Worm (Caenorhabditis elegans) whole organism, early embryonic: ENCODE results near the gene tmem-218.

Experiments
- ama-1 ChIP-seq: fragments of 150-350 bp; optimal IDR thresholded peaks from 2 replicates; lab custom pipeline; 2014
- flt-1 ChIP-seq: fragments of 200-800 bp; sonication (Bioruptor generic); IDR thresholded peaks from 2 replicates; pipeline ENCODE4 v1.3.6; 2022; ENCODE audit warnings: missing genetic modification characterization, missing compliant biosample characterization
- hmg-4 ChIP-seq: fragments of 200-800 bp; sonication (Bioruptor generic); optimal IDR thresholded peaks from 2 replicates; lab custom pipeline; 2018; ENCODE audit warnings: mild to moderate bottlenecking, missing genetic modification characterization, missing compliant biosample characterization
- sea-1 ChIP-seq: fragments of 200-800 bp; sonication (Bioruptor generic); conservative IDR thresholded peaks from 2 replicates; pipeline ENCODE4 v1.3.6; 2022; ENCODE audit warnings: missing genetic modification characterization, missing compliant biosample characterization
- tbx-11 ChIP-seq: fragments of 200-800 bp; sonication (Bioruptor generic); IDR thresholded peaks from 2 replicates; pipeline ENCODE4 v1.3.6; 2022; ENCODE audit warnings: missing genetic modification characterization, missing compliant biosample characterization

ce11 chrX:17681534-17681933 is 32.1 kb downstream of the tmem-218 start:
- TF ChIP-seq tbx-11 (GFP tag; lab: Robert Waterston, UW) (no peak), hmg-4 (GFP tag; lab: Kevin White, UChicago) (no peak), ama-1 (no peak), flt-1 (GFP tag; lab: Robert Waterston, UW) (no peak), sea-1 (no peak)
